Worm (Caenorhabditis elegans) whole organism, L3 larva: ENCODE measurements around the gene oef-1.

ENCODE experiments used
- R02D3.7 ChIP-seq: fragments of 150-350 bp; optimal IDR thresholded peaks from 2 replicates; lab custom pipeline; 2014; ENCODE audit warnings: missing biosample characterization, missing genetic modification characterization
- aly-2 ChIP-seq: fragments of 150-350 bp; optimal IDR thresholded peaks from 2 replicates; lab custom pipeline; 2014; ENCODE audit warnings: missing biosample characterization, missing genetic modification characterization
- ama-1 ChIP-seq: fragments of 150-350 bp; optimal IDR thresholded peaks from 2 replicates; lab custom pipeline; 2018
- daf-12 ChIP-seq: fragments of 150-350 bp; optimal IDR thresholded peaks from 2 replicates; lab custom pipeline; 2014; ENCODE audit warnings: missing biosample characterization, missing genetic modification reagents, missing genetic modification characterization
- jun-1 ChIP-seq: fragments of 150-350 bp; optimal IDR thresholded peaks from 2 replicates; lab custom pipeline; 2014; ENCODE audit warnings: missing biosample characterization, missing genetic modification reagents, missing genetic modification characterization
- nhr-237 ChIP-seq: fragments of 150-350 bp; optimal IDR thresholded peaks from 2 replicates; lab custom pipeline; 2014; ENCODE audit warnings: missing biosample characterization, missing genetic modification characterization
- nhr-28 ChIP-seq: fragments of 150-350 bp; optimal IDR thresholded peaks from 2 replicates; lab custom pipeline; 2014; ENCODE audit warnings: missing biosample characterization, missing genetic modification characterization
- nhr-76 ChIP-seq: fragments of 150-350 bp; sonication (generic microtip); optimal IDR thresholded peaks from 5 replicates; lab custom pipeline; 2014; ENCODE audit warnings: missing biosample characterization, missing genetic modification characterization
- pqm-1 ChIP-seq: fragments of 150-350 bp; optimal IDR thresholded peaks from 2 replicates; lab custom pipeline; 2017; ENCODE audit warnings: missing biosample characterization, missing genetic modification characterization, inconsistent platforms
- unc-62 ChIP-seq: fragments of 150-350 bp; sonication (generic microtip); optimal IDR thresholded peaks from 4 replicates; lab custom pipeline; 2014; ENCODE audit warnings: missing biosample characterization, missing genetic modification reagents, missing genetic modification characterization

DNA sequence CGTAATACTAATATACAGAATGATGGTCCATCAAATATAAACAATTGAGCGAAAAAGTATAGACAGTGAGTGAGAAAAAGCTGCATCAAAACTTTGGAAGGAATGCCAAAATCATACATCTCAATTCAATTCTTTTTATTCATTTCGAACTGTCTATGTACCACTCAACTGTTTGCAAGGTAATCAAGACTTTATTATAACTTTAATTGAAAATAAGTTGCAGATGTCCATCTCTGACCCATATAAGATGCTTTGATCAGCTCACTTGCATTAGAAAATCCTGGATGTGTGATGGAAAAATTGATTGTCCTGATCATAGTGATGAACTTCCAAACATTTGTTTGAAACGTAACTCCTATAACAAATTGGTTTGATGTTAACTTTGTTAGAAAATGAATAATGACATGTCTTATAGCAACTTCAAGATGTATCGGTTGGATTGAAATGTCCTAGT, 19.4 kb downstream of the oef-1 start, which contains the start of gene F32E10.8:
- no peak for TF ChIP-seq unc-62
- TF ChIP-seq nhr-76 (tag; lab: Kevin White, UChicago) = no peak
- TF ChIP-seq R02D3.7 (tag; lab: Kevin White, UChicago) = no peak
- no peak for TF ChIP-seq nhr-237 (tag; lab: Kevin White, UChicago)
- TF ChIP-seq daf-12 = no peak
- no peak for TF ChIP-seq ama-1 (lab: Kevin White, UChicago)
- no peak for TF ChIP-seq pqm-1 (tag; lab: Kevin White, UChicago)
- TF ChIP-seq nhr-28 (tag; lab: Kevin White, UChicago) = no peak
- TF ChIP-seq aly-2 (tag; lab: Kevin White, UChicago) = no peak
- TF ChIP-seq jun-1 (tag; lab: Kevin White, UChicago) = no peak
